Worm (Caenorhabditis elegans) whole organism, late embryonic: Measurements from ENCODE around the gene C46H3.2.

Source experiments
- ceh-19 ChIP-seq: fragments of 200-800 bp; sonication (Bioruptor generic); optimal IDR thresholded peaks from 2 replicates; lab custom pipeline; 2018; ENCODE audit warnings: mild to moderate bottlenecking, missing genetic modification characterization, missing compliant biosample characterization
- fkh-10 ChIP-seq: fragments of 150-350 bp; optimal IDR thresholded peaks from 2 replicates; lab custom pipeline; 2014; ENCODE audit warnings: missing biosample characterization, missing genetic modification reagents, missing genetic modification characterization
- hlh-30 ChIP-seq: sonication (generic microtip); optimal IDR thresholded peaks from 2 replicates; lab custom pipeline; 2017; ENCODE audit warnings: antibody characterized with exemption, missing genetic modification characterization, missing compliant biosample characterization; ENCODE audit not compliant: insufficient read depth
- tbx-2 ChIP-seq: sonication (generic microtip); optimal IDR thresholded peaks from 2 replicates; lab custom pipeline; 2016; ENCODE audit warnings: missing genetic modification characterization, missing compliant biosample characterization

ce11 chrX:1218457-1218856, 12.1 kb downstream of the C46H3.2 start:
- no peak for TF ChIP-seq hlh-30
- no peak for TF ChIP-seq ceh-19
- no peak for TF ChIP-seq tbx-2 (tag; lab: Kevin White, UChicago)
- no peak for TF ChIP-seq fkh-10 (GFP tag; lab: Kevin White, UChicago)
